Fruit fly (Drosophila melanogaster): ENCODE results near the gene fuss.

Gene fuss

DNA sequence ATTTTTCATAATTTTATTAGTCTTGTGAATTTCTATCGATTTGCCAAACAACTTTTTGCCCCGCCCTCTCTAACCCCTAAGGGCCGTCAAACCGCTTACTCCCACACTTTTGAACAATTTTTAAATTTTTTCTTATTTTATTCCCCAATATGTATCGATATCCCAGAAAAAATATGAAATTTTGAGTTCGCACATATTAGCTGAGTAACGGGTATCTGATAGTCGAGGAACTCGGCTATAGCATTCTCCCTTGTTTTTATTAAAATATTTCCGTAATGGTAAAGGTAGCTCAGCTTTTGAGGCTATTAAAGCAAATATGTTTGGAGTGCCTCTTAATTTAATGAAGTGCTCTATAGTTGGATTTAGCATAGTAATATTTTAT is 2.2 kb upstream of the fuss start (continued):
- no peak for TF ChIP-seq Side (GFP tag; optimal IDR thresholded peaks at IDR 0.05)
- no peak for TF ChIP-seq klu (GFP tag; IDR thresholded peaks at IDR 0.05)
- no peak for TF ChIP-seq MESR4 (GFP tag; optimal IDR thresholded peaks at IDR 0.05)
- TF ChIP-seq az2 (GFP tag; optimal IDR thresholded peaks at IDR 0.05) = no peak
- TF ChIP-seq HLH3B (GFP tag; IDR thresholded peaks at IDR 0.05) = no peak
- TF ChIP-seq esg (GFP tag; conservative IDR thresholded peaks at IDR 0.05) = no peak
- TF ChIP-seq gsb-n (tag; optimal IDR thresholded peaks at IDR 0.05) = no peak
- peak; percentile 52 for TF ChIP-seq sens (GFP tag)
- TF ChIP-seq NC2α (GFP tag; optimal IDR thresholded peaks at IDR 0.05) = no peak
- TF ChIP-seq Ptx1 (GFP tag; IDR thresholded peaks at IDR 0.05) = no peak
- no peak for TF ChIP-seq Vsx1 (GFP tag; optimal IDR thresholded peaks at IDR 0.05)
- no peak for TF ChIP-seq sna (GFP tag; IDR thresholded peaks at IDR 0.05; ENCODE audit: partially characterized antibody)
- TF ChIP-seq CG6791 (GFP tag; IDR thresholded peaks at IDR 0.05; ENCODE audit: partially characterized antibody) = 0 out of 3 replicates have a peak, but pooled peaks have one; percentile 43
- TF ChIP-seq mld (GFP tag; IDR thresholded peaks at IDR 0.05; ENCODE audit: partially characterized antibody) = peak; percentile 59; the same call in 2 of the 3 replicates
- no peak for TF ChIP-seq CG6854 (GFP tag; optimal IDR thresholded peaks at IDR 0.05)
- no peak for TF ChIP-seq vvl (GFP tag; IDR thresholded peaks at IDR 0.05)
- TF ChIP-seq CG3995 (GFP tag; optimal IDR thresholded peaks at IDR 0.05) = no peak
- no peak for TF ChIP-seq unpg (GFP tag; optimal IDR thresholded peaks at IDR 0.05)
- TF ChIP-seq dmrt99B (tag; optimal IDR thresholded peaks at IDR 0.05) = no peak
- TF ChIP-seq Asciz (GFP tag; optimal IDR thresholded peaks at IDR 0.05) = no peak
- no peak for TF ChIP-seq CG3065 (GFP tag; optimal IDR thresholded peaks at IDR 0.05)
- no peak for TF ChIP-seq B-H1 (GFP tag; IDR thresholded peaks at IDR 0.05)
- no peak for TF ChIP-seq CG1233 (GFP tag; optimal IDR thresholded peaks at IDR 0.05)
- TF ChIP-seq CG12391 (tag; optimal IDR thresholded peaks at IDR 0.05) = peak; percentile 3
- no peak for TF ChIP-seq Ravus (GFP tag; IDR thresholded peaks at IDR 0.05)
- peak; percentile 43; the same call in 1 of the 3 replicates for TF ChIP-seq vnd (GFP tag; IDR thresholded peaks at IDR 0.05; ENCODE audit: partially characterized antibody)
- TF ChIP-seq CG7963 (GFP tag; IDR thresholded peaks at IDR 0.05; ENCODE audit: partially characterized antibody) = peak; percentile 68
- TF ChIP-seq CG13287 (GFP tag; IDR thresholded peaks at IDR 0.05; ENCODE audit: partially characterized antibody) = no peak
- no peak for TF ChIP-seq ham (GFP tag; IDR thresholded peaks at IDR 0.05)
- no peak for TF ChIP-seq kni (GFP tag; optimal IDR thresholded peaks at IDR 0.05)
- no peak for TF ChIP-seq CG17359 (tag; optimal IDR thresholded peaks at IDR 0.05)
- no peak for TF ChIP-seq fu2 (GFP tag; optimal IDR thresholded peaks at IDR 0.05)
- no peak for TF ChIP-seq CG8388 (GFP tag; optimal IDR thresholded peaks at IDR 0.05)

DNA sequence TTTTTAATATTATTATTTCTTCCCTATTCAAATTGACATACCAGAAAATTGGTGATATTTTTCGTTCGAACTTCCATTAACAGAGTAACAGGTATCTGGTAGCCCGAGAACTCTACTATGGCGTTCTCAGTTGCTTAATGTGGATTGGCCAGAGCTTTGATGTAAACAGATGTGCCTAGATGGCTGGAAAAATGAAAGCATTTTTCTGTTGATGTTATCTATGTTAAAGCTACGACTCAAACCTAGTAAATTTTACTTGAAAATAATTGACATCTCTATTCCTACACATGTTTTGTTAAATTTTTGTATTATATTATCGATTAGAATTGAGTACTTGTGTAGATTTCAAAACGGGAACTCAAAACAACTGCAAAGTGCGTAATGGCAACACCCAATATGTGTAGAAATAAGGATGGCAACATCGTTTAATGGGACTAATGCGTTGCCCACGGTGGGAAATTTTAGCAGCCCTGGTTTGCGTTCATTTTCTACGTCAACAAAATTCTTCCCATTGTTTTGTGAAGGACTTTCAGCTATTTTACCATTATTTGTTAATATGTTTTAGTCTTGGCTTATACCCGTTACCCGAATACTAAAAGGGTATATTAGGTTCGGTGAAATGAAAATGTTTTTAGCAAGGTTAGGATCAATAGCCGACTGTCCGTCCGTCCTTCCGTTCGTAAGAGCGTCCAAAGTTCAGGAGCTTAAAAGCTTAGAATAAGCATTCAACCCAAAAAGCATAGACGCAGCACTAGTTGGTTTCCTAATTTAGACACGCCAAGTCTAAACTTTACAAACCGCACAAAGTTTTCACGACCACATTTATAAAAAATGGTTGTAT is 1.6 kb upstream of the fuss start:
- TF ChIP-seq toy (GFP tag; IDR thresholded peaks at IDR 0.05) (no peak), HmgD (GFP tag; optimal IDR thresholded peaks at IDR 0.05) (peak; percentile 30), CG15696 (tag; optimal IDR thresholded peaks at IDR 0.05) (peak; percentile 9), PHDP (tag; optimal IDR thresholded peaks at IDR 0.05) (peak; percentile 18), Dfd (GFP tag; optimal IDR thresholded peaks at IDR 0.05) (no peak), CoRest (tag; optimal IDR thresholded peaks at IDR 0.05) (peak; percentile 17), CG4820 (GFP tag; optimal IDR thresholded peaks at IDR 0.05) (no peak), ato (GFP tag; IDR thresholded peaks at IDR 0.05; ENCODE audit: partially characterized antibody) (peak; percentile 87), CG2199 (GFP tag; IDR thresholded peaks at IDR 0.05) (peak; percentile 63; the same call in 1 of the 3 replicates), lola (GFP tag; optimal IDR thresholded peaks at IDR 0.05) (peak in 1 of 3 experiments; percentile 51), sens (GFP tag) (peak; percentile 79), gem (tag; optimal IDR thresholded peaks at IDR 0.05) (peak; percentile 38), CG9797 (GFP tag; optimal IDR thresholded peaks at IDR 0.05) (no peak), insv (GFP tag; optimal IDR thresholded peaks at IDR 0.05) (peak in 1 of 2 experiments; percentile 75), Ada2b (GFP tag; IDR thresholded peaks at IDR 0.05) (no peak), bsh (GFP tag; optimal IDR thresholded peaks at IDR 0.05) (peak in 1 of 2 experiments; percentile 39), CG18599 (GFP tag; optimal IDR thresholded peaks at IDR 0.05) (no peak)
